Fruit fly (Drosophila melanogaster) whole organism, embryonic: ENCODE results near the gene sna.
A peak's percentile ranks its signal among the peaks of the same experiment; 100 is the strongest.

Experiments
- Atf6 ChIP-seq: fragments of 200-800 bp; sonication (Bioruptor generic); IDR thresholded peaks from 2 replicates; pipeline ENCODE4 v1.3.6; 2022; ENCODE audit warnings: missing biosample characterization, missing genetic modification characterization
- BtbVII ChIP-seq: fragments of 200-800 bp; sonication (Bioruptor generic); optimal IDR thresholded peaks from 3 replicates; lab custom pipeline; 2017; ENCODE audit warnings: missing biosample characterization, mild to moderate bottlenecking, missing genetic modification characterization
- CG10267 ChIP-seq: fragments of 200-800 bp; sonication (Bioruptor generic); optimal IDR thresholded peaks from 2 replicates; lab custom pipeline; 2018; ENCODE audit warnings: missing biosample characterization, mild to moderate bottlenecking, missing genetic modification characterization, moderate library complexity
- CG10979 ChIP-seq: fragments of 200-800 bp; sonication (Bioruptor generic); optimal IDR thresholded peaks from 2 replicates; lab custom pipeline; 2018; ENCODE audit warnings: missing biosample characterization, mild to moderate bottlenecking, missing genetic modification characterization, moderate library complexity
- CG11504 ChIP-seq: fragments of 200-800 bp; sonication (Bioruptor generic); optimal IDR thresholded peaks from 3 replicates; lab custom pipeline; 2019; ENCODE audit warnings: missing biosample characterization, mild to moderate bottlenecking, missing genetic modification characterization, moderate library complexity
- CG12104 ChIP-seq: fragments of 200-800 bp; sonication (Bioruptor generic); optimal IDR thresholded peaks from 3 replicates; lab custom pipeline; 2016; ENCODE audit warnings: missing biosample characterization, missing genetic modification characterization
- CG1233 ChIP-seq: fragments of 200-800 bp; sonication (Bioruptor generic); optimal IDR thresholded peaks from 4 replicates; lab custom pipeline; 2018; ENCODE audit warnings: missing biosample characterization, mild to moderate bottlenecking, missing genetic modification characterization
- CG15696 ChIP-seq: fragments of 200-800 bp; sonication (Bioruptor generic); optimal IDR thresholded peaks from 2 replicates; lab custom pipeline; 2019; ENCODE audit warnings: missing biosample characterization, mild to moderate bottlenecking, missing genetic modification characterization, moderate library complexity
- CG18262 ChIP-seq: fragments of 200-800 bp; optimal IDR thresholded peaks from 3 replicates; lab custom pipeline; 2019; ENCODE audit warnings: missing biosample characterization, mild to moderate bottlenecking, missing genetic modification characterization, moderate library complexity
- CG2199 ChIP-seq: fragments of 200-800 bp; sonication (Bioruptor generic); IDR thresholded peaks from 3 replicates; pipeline ENCODE4 v1.3.6; 2022; ENCODE audit warnings: missing biosample characterization, missing genetic modification characterization
- CG2678 ChIP-seq: fragments of 200-800 bp; sonication (Bioruptor generic); optimal IDR thresholded peaks from 3 replicates; lab custom pipeline; 2019; ENCODE audit warnings: missing biosample characterization, mild to moderate bottlenecking, missing genetic modification characterization, moderate library complexity
- CG2712 ChIP-seq: fragments of 200-800 bp; optimal IDR thresholded peaks from 3 replicates; lab custom pipeline; 2019; ENCODE audit warnings: missing biosample characterization, mild to moderate bottlenecking, missing genetic modification characterization, moderate library complexity
- CG4360 ChIP-seq: fragments of 200-800 bp; sonication (Bioruptor generic); IDR thresholded peaks from 2 replicates; pipeline ENCODE4 v1.3.6; 2022; ENCODE audit warnings: missing biosample characterization, missing genetic modification characterization
- CG4424 ChIP-seq: fragments of 200-800 bp; sonication (Bioruptor generic); optimal IDR thresholded peaks from 3 replicates; lab custom pipeline; 2016; ENCODE audit warnings: missing biosample characterization, missing genetic modification characterization
- CG4730 ChIP-seq: fragments of 200-800 bp; sonication (Bioruptor generic); IDR thresholded peaks from 2 replicates; pipeline ENCODE4 v1.3.6; 2022; ENCODE audit warnings: missing biosample characterization, missing genetic modification characterization
- CG9932 ChIP-seq: fragments of 200-800 bp; sonication (Bioruptor generic); IDR thresholded peaks from 2 replicates; pipeline ENCODE4 v1.3.6; 2022; ENCODE audit warnings: missing biosample characterization, missing genetic modification characterization
- Chrac-16 ChIP-seq: fragments of 200-800 bp; sonication (Bioruptor generic); optimal IDR thresholded peaks from 3 replicates; lab custom pipeline; 2016; ENCODE audit warnings: missing biosample characterization, missing genetic modification characterization
- D19B ChIP-seq: fragments of 200-800 bp; sonication (Bioruptor generic); optimal IDR thresholded peaks from 2 replicates; lab custom pipeline; 2017; ENCODE audit warnings: missing biosample characterization, mild to moderate bottlenecking, missing genetic modification characterization
- Dll ChIP-seq: fragments of 200-800 bp; sonication (Bioruptor generic); IDR thresholded peaks from 4 replicates; pipeline ENCODE4 v1.3.6; 2022; ENCODE audit warnings: missing biosample characterization, missing genetic modification characterization; ENCODE audit not compliant: partially characterized antibody
- Dp ChIP-seq: fragments of 200-800 bp; sonication (Bioruptor generic); optimal IDR thresholded peaks from 2 replicates; lab custom pipeline; 2018; ENCODE audit warnings: missing biosample characterization, mild to moderate bottlenecking, missing genetic modification characterization, moderate library complexity
- Drgx ChIP-seq: fragments of 200-800 bp; sonication (Bioruptor generic); IDR thresholded peaks from 2 replicates; pipeline ENCODE4 v1.3.6; 2022; ENCODE audit warnings: missing biosample characterization, missing genetic modification characterization
- Fer2 ChIP-seq: fragments of 200-800 bp; sonication (Bioruptor generic); optimal IDR thresholded peaks from 2 replicates; lab custom pipeline; 2018; ENCODE audit warnings: missing biosample characterization, mild to moderate bottlenecking, missing genetic modification characterization, moderate library complexity
- Gsc ChIP-seq: fragments of 200-800 bp; sonication (Bioruptor generic); IDR thresholded peaks from 2 replicates; pipeline ENCODE4 v1.3.6; 2022; ENCODE audit warnings: missing biosample characterization, missing genetic modification characterization
- Hsf ChIP-seq: fragments of 200-800 bp; sonication (Bioruptor generic); optimal IDR thresholded peaks from 3 replicates; lab custom pipeline; 2016; ENCODE audit warnings: missing biosample characterization, missing genetic modification characterization
- Xrp1 ChIP-seq: fragments of 200-800 bp; sonication (Bioruptor generic); IDR thresholded peaks from 2 replicates; pipeline ENCODE4 v1.3.6; 2022; ENCODE audit warnings: missing biosample characterization, missing genetic modification characterization
- ara ChIP-seq: fragments of 200-800 bp; sonication (Bioruptor generic); IDR thresholded peaks from 2 replicates; pipeline ENCODE4 v1.3.6; 2022; ENCODE audit warnings: missing biosample characterization, missing genetic modification characterization
- bcd ChIP-seq: fragments of 200-800 bp; sonication (Bioruptor generic); optimal IDR thresholded peaks from 2 replicates; lab custom pipeline; 2017; ENCODE audit warnings: missing biosample characterization, mild to moderate bottlenecking, missing genetic modification characterization
- bsh ChIP-seq, 2 experiments: fragments of 200-800 bp; sonication (Bioruptor generic); optimal IDR thresholded peaks; 2 replicates each; lab custom pipeline; 2017 to 2018; ENCODE audit warnings: mild to moderate bottlenecking in 2 of 2, missing biosample characterization in 2 of 2, missing genetic modification characterization in 2 of 2, moderate library complexity in 1 of 2
- dm ChIP-seq: fragments of 200-800 bp; sonication (Bioruptor generic); optimal IDR thresholded peaks from 3 replicates; lab custom pipeline; 2016; ENCODE audit warnings: missing biosample characterization, missing genetic modification characterization
- dmrt11E ChIP-seq: fragments of 200-800 bp; sonication (Bioruptor generic); optimal IDR thresholded peaks from 3 replicates; lab custom pipeline; 2018; ENCODE audit warnings: missing biosample characterization, mild to moderate bottlenecking, missing genetic modification characterization, moderate library complexity
- fd102C ChIP-seq: fragments of 200-800 bp; sonication (Bioruptor generic); optimal IDR thresholded peaks from 2 replicates; lab custom pipeline; 2018; ENCODE audit warnings: missing biosample characterization, mild to moderate bottlenecking, missing genetic modification characterization, moderate library complexity
- gem ChIP-seq: fragments of 200-800 bp; sonication (Bioruptor generic); optimal IDR thresholded peaks from 2 replicates; lab custom pipeline; 2019; ENCODE audit warnings: missing biosample characterization, mild to moderate bottlenecking, missing genetic modification characterization, moderate library complexity
- gsb-n ChIP-seq: fragments of 200-800 bp; sonication (Bioruptor generic); optimal IDR thresholded peaks from 3 replicates; lab custom pipeline; 2018; ENCODE audit warnings: missing biosample characterization, mild to moderate bottlenecking, missing genetic modification characterization
- h ChIP-seq: fragments of >200 bp; optimal IDR thresholded peaks from 2 replicates; lab custom pipeline; 2017
- knrl ChIP-seq: fragments of 200-800 bp; sonication (Bioruptor generic); IDR thresholded peaks from 3 replicates; pipeline ENCODE4 v1.3.6; 2022; ENCODE audit warnings: missing biosample characterization, missing genetic modification characterization; ENCODE audit not compliant: partially characterized antibody
- lola ChIP-seq, 3 experiments: fragments of >200 bp in 2 of 3; fragments of 200-800 bp in 1 of 3; sonication (Bioruptor generic) in 1 of 3; optimal IDR thresholded peaks; 2 replicates each; lab custom pipeline; 2017 to 2019; ENCODE audit warnings: missing biosample characterization in 3 of 3, missing genetic modification characterization in 3 of 3, mild to moderate bottlenecking in 1 of 3, moderate library complexity in 1 of 3
- phol ChIP-seq: fragments of 200-800 bp; sonication (Bioruptor generic); optimal IDR thresholded peaks from 3 replicates; lab custom pipeline; 2018; ENCODE audit warnings: missing biosample characterization, mild to moderate bottlenecking, missing genetic modification characterization, moderate library complexity
- prd ChIP-seq, 3 experiments: fragments of >200 bp in 2 of 3; fragments of 200-800 bp in 1 of 3; sonication (Bioruptor generic) in 1 of 3; optimal IDR thresholded peaks in 2 of 3; IDR thresholded peaks in 1 of 3; 2 replicates in 2 of 3; 3 replicates in 1 of 3; pipeline versions ENCODE4 v1.3.6 to Lab custom; 2017 to 2022; ENCODE audit warnings: missing biosample characterization in 1 of 3, missing genetic modification characterization in 1 of 3
- row ChIP-seq: fragments of 200-800 bp; sonication (Bioruptor generic); IDR thresholded peaks from 3 replicates; pipeline ENCODE4 v1.3.6; 2022; ENCODE audit warnings: missing biosample characterization, missing genetic modification characterization
- sens ChIP-seq: fragments of 200-800 bp; sonication (Bioruptor generic); peaks from one replicate; lab custom pipeline; 2016; ENCODE audit warnings: missing biosample characterization, missing genetic modification characterization
- stc ChIP-seq: fragments of 200-800 bp; sonication (Bioruptor generic); IDR thresholded peaks from 2 replicates; pipeline ENCODE4 v1.3.6; 2022; ENCODE audit warnings: missing biosample characterization, missing genetic modification characterization
- tgo ChIP-seq: fragments of 200-800 bp; sonication (Bioruptor generic); IDR thresholded peaks from 3 replicates; pipeline ENCODE4 v1.3.6; 2022; ENCODE audit warnings: missing biosample characterization, missing genetic modification characterization
- unpg ChIP-seq: fragments of 200-800 bp; sonication (Bioruptor generic); optimal IDR thresholded peaks from 3 replicates; lab custom pipeline; 2018; ENCODE audit warnings: missing biosample characterization, mild to moderate bottlenecking, missing genetic modification characterization, moderate library complexity
- zf30C ChIP-seq: fragments of 200-800 bp; sonication (Bioruptor generic); optimal IDR thresholded peaks from 3 replicates; lab custom pipeline; 2018; ENCODE audit warnings: missing biosample characterization, mild to moderate bottlenecking, missing genetic modification characterization

The sna gene

dm6 chr2L:15470514-15471134 lies 7.4 kb downstream of the sna start (continued):
- TF ChIP-seq CG4424 (GFP tag; lab: Kevin White, UChicago): no peak

- TF ChIP-seq Dll (GFP tag; lab: Robert Waterston, UW) (no peak), Drgx (GFP tag; lab: Robert Waterston, UW) (peak; percentile 69), sens (peak; percentile 69)
- TF ChIP-seq, all 482 proteins: peak for 2
These were observed 9.3 kb downstream of the sna start for dm6 chr2L:15468776-15469175.

dm6 chr2L:15465932-15466331 lies 12.1 kb downstream of the sna start:
- TF ChIP-seq CG18262 (tag; lab: Kevin White, UChicago) (peak; percentile 29), gem (tag; lab: Kevin White, UChicago) (peak; percentile 37), bsh (GFP tag; optimal IDR thresholded peaks at IDR 0.05; lab: Kevin White, UChicago) (peak; percentile 9 to 23), Drgx (GFP tag; lab: Robert Waterston, UW) (peak; percentile 72), Hsf (GFP tag; lab: Kevin White, UChicago) (no peak), CG2712 (tag; lab: Kevin White, UChicago) (peak; percentile 18), sens (peak; percentile 87), ara (GFP tag; lab: Robert Waterston, UW) (no peak), lola (GFP tag; optimal IDR thresholded peaks at IDR 0.05; lab: Kevin White, UChicago) (peak in 1 of 3 experiments; percentile 41), CG11504 (tag; lab: Kevin White, UChicago) (peak; percentile 1), unpg (GFP tag; lab: Kevin White, UChicago) (peak; percentile 18), gsb-n (tag; lab: Kevin White, UChicago) (peak; percentile 3), CG10979 (tag; lab: Kevin White, UChicago) (peak; percentile 34), Chrac-16 (GFP tag; lab: Kevin White, UChicago) (no peak), CG15696 (tag; lab: Kevin White, UChicago) (peak; percentile 15), fd102C (GFP tag; lab: Kevin White, UChicago) (peak; percentile 41), dmrt11E (tag; lab: Kevin White, UChicago) (peak; percentile 46), CG12104 (GFP tag; lab: Kevin White, UChicago) (no peak), Atf6 (GFP tag; lab: Robert Waterston, UW) (no peak), CG10267 (tag; lab: Kevin White, UChicago) (no peak), h (lab: Kevin White, UChicago) (no peak), prd (optimal IDR thresholded peaks at IDR 0.05; lab: Kevin White, UChicago) (no peak), prd (GFP tag; IDR thresholded peaks at IDR 0.05; lab: Robert Waterston, UW) (0 out of 3 replicates have a peak, but pooled peaks have one; percentile 27), Gsc (GFP tag; lab: Robert Waterston, UW) (no peak), CG4360 (no peak), row (GFP tag; lab: Robert Waterston, UW) (0 out of 3 replicates have a peak, but pooled peaks have one; percentile 8), CG9932 (GFP tag; lab: Robert Waterston, UW) (no peak)

- TF ChIP-seq bcd (GFP tag; lab: Kevin White, UChicago): no peak
- TF ChIP-seq CG2678 (tag; lab: Kevin White, UChicago): peak; percentile 21
- TF ChIP-seq sens: peak; percentile 82
- TF ChIP-seq CG2199: no peak
- no peak for TF ChIP-seq dm (GFP tag; lab: Kevin White, UChicago)
- no peak for TF ChIP-seq D19B
- TF ChIP-seq zf30C (GFP tag; lab: Kevin White, UChicago): no peak
- no peak for TF ChIP-seq CG4730 (GFP tag; lab: Robert Waterston, UW)
- no peak for TF ChIP-seq tgo
- TF ChIP-seq phol (tag; lab: Kevin White, UChicago): peak; percentile 40
- TF ChIP-seq Dp: no peak
- TF ChIP-seq CG2712 (tag; lab: Kevin White, UChicago): peak; percentile 60
- TF ChIP-seq BtbVII (GFP tag; lab: Kevin White, UChicago): no peak
- TF ChIP-seq Xrp1 (GFP tag; lab: Robert Waterston, UW): peak; percentile 58; the same call in 1 of the 2 replicates
- no peak for TF ChIP-seq Fer2 (tag; lab: Kevin White, UChicago)
- no peak for TF ChIP-seq stc (GFP tag; lab: Robert Waterston, UW)
- no peak for TF ChIP-seq CG1233 (GFP tag; lab: Kevin White, UChicago)
- no peak for TF ChIP-seq knrl (GFP tag; lab: Robert Waterston, UW)
These were observed 12.9 kb downstream of the sna start for dm6 chr2L:15465121-15465520.
